Fruit fly (Drosophila melanogaster) S2 (cell line): Measurements from ENCODE around the gene nAChRalpha6.

Experiments used
- CG8478 ChIP-seq: fragments of >200 bp; optimal IDR thresholded peaks from 2 replicates; lab custom pipeline; 2018
- CTCF ChIP-seq, 2 experiments: fragments of >200 bp; optimal IDR thresholded peaks; 2 replicates each; lab custom pipeline; 2018

- TF ChIP-seq CG8478 (lab: Kevin White, UChicago) (no peak), CTCF (optimal IDR thresholded peaks at IDR 0.05; lab: Kevin White, UChicago) (no peak)
Observed at dm6 chr2L:9907320-9908256, 21.5 kb upstream of the nAChRalpha6 start.
